Fruit fly (Drosophila melanogaster): Measurements from ENCODE around the gene Cks30A.

Cks30A gene

DNA sequence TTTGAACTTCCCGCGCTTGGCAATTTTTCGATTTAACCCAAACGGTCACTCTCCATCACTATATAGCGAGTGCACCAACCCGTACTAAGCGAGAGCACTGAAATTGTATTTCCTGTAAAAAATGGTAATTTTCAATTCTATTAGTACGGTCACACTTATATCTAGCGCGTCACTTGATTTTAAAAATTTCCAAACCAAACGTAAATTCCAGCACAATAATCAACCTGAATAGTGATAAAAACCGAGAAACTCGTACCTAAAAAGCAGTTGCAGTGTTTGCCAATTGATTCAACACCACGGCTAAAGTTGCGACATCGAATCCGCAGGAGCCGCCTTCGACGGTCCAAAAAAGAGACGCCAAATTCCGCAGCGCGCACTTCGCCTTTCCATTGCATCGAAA lies at the start of gene Cks30A:
TSS of gene Cks30A (plus strand) at position 136 of the 400 bp plus-strand sequence.
- TF ChIP-seq psq (optimal IDR thresholded peaks at IDR 0.05) (no peak), CG8478 (optimal IDR thresholded peaks at IDR 0.05) (no peak), EcR (GFP tag; optimal IDR thresholded peaks at IDR 0.05) (no peak), usp (GFP tag; optimal IDR thresholded peaks at IDR 0.05) (no peak), Dll (optimal IDR thresholded peaks at IDR 0.05) (no peak), pan (optimal IDR thresholded peaks at IDR 0.05) (no peak)

DNA sequence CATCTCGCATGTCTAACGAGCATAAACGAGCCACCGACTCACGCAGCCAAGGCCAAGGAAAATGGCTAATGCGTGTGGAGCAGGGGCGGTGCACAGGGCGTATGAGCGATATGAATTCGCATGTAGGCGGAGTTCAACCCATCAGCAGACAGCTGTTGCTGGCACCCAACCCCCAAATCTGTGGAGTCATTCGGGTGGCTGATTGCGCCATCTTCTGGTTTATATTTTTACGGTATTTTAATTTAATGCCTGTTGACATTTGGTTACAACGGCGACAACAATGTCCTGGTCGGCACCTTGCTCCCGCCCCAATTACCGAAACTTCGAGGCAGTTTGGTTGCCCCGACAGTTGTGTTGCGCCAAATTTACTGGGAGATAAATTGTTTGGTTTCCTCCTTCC lies 9.5 kb upstream of the Cks30A start:
- TF ChIP-seq pan (optimal IDR thresholded peaks at IDR 0.05): no peak
- no peak for TF ChIP-seq CG8478 (optimal IDR thresholded peaks at IDR 0.05)
- TF ChIP-seq psq (optimal IDR thresholded peaks at IDR 0.05): no peak
- no peak for TF ChIP-seq EcR (GFP tag; optimal IDR thresholded peaks at IDR 0.05)
- no peak for TF ChIP-seq usp (GFP tag; optimal IDR thresholded peaks at IDR 0.05)
- TF ChIP-seq Dll (optimal IDR thresholded peaks at IDR 0.05): no peak

DNA sequence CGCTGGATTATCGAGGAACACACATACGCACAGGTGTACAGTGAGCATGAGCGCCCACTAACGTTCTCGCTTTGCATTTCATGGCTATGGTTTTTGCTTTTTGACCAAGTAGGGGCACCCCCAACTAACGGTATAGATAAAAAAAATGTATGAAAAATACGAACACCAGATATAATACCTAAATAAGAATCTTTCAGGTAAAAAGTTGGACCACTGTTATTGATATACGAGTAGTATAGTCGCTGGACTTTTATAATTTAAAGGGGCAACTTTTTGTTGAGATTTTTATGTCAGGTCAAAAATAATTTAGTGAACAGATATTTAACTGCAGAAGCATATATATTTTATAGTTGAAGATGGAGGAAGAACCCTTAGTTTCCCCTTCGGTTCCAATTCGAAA lies 3.1 kb upstream of the Cks30A start, which contains the start of gene CG17005:
TSS of gene CG17005 (plus strand) at position 301 of the 400 bp plus-strand sequence.
- TF ChIP-seq EcR (GFP tag; optimal IDR thresholded peaks at IDR 0.05) (no peak), pan (optimal IDR thresholded peaks at IDR 0.05) (no peak), Dll (optimal IDR thresholded peaks at IDR 0.05) (no peak), usp (GFP tag; optimal IDR thresholded peaks at IDR 0.05) (no peak), CG8478 (optimal IDR thresholded peaks at IDR 0.05) (no peak), psq (optimal IDR thresholded peaks at IDR 0.05) (no peak)

DNA sequence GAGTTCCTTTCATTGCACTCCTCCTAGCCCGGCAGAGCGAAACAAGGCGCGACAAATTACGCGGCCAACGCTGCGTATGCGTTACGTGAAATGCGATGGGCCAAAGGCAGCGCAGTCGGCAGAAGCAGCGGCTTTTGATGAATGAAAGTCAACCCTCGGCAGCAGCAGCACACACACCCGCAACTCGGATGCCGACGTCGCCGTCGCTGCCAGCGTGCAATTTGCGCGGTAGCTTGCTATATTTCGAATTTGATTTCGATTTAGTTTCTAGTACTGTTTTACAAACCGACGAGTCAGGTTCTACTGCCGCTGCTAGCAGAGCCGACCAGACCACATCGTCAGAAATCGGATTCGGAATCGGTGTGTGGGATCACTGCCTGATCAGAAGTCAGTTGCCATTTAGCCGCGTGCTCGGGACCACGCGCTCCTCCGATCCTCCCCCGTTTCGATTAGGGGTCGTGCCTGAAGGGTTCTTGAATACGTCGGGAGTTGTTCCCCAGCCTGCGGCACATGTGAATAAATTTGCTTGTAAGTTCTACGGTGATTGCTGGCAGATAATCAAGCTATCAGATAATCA lies 2.8 kb downstream of the Cks30A start, which contains the start of gene Eaat1:
TSS of gene Eaat1 (plus strand) at position 268 of the 577 bp plus-strand sequence.
- TF ChIP-seq Dll (optimal IDR thresholded peaks at IDR 0.05) (no peak), pan (optimal IDR thresholded peaks at IDR 0.05) (no peak), usp (GFP tag; optimal IDR thresholded peaks at IDR 0.05) (no peak), EcR (GFP tag; optimal IDR thresholded peaks at IDR 0.05) (no peak), CG8478 (optimal IDR thresholded peaks at IDR 0.05) (no peak), psq (optimal IDR thresholded peaks at IDR 0.05) (no peak)

dm6 chr2L:9338852-9339251 lies 8.3 kb downstream of the Cks30A start:
- no peak for TF ChIP-seq CG8478 (optimal IDR thresholded peaks at IDR 0.05)
- no peak for TF ChIP-seq EcR (GFP tag; optimal IDR thresholded peaks at IDR 0.05)
- TF ChIP-seq psq (optimal IDR thresholded peaks at IDR 0.05): no peak

DNA sequence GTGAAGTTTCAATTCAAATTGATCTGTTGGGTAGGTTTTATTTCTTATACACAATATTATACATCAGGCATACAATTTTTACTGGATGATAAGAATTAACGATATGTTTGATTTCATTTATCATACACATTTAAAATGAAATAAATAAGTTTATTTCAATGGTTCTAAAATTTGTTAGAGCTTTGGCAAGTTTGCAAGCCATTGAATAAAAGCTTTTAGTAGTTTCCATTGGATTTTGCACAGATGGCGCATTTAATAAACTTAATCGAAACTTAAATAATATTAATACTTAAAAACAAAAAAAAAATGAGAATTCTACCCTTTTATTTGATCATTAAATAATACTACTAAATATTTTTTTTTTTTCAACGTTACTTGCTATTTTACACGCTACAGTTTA lies 11.4 kb downstream of the Cks30A start:
- TF ChIP-seq psq (optimal IDR thresholded peaks at IDR 0.05) (no peak), CG8478 (optimal IDR thresholded peaks at IDR 0.05) (no peak), Dll (optimal IDR thresholded peaks at IDR 0.05) (no peak), pan (optimal IDR thresholded peaks at IDR 0.05) (no peak), usp (GFP tag; optimal IDR thresholded peaks at IDR 0.05) (no peak), EcR (GFP tag; optimal IDR thresholded peaks at IDR 0.05) (no peak)

- TF ChIP-seq Dll (optimal IDR thresholded peaks at IDR 0.05): no peak
- TF ChIP-seq CG8478 (optimal IDR thresholded peaks at IDR 0.05): no peak
- TF ChIP-seq pan (optimal IDR thresholded peaks at IDR 0.05): no peak
- TF ChIP-seq usp (GFP tag; optimal IDR thresholded peaks at IDR 0.05): no peak
- TF ChIP-seq psq (optimal IDR thresholded peaks at IDR 0.05): no peak
- TF ChIP-seq EcR (GFP tag; optimal IDR thresholded peaks at IDR 0.05): no peak
Measured at dm6 chr2L:9342532-9342931, 12.0 kb downstream of the Cks30A start, which contains the start of gene CG3748. CG3748 (plus strand) TSS chr2L:9342832.

- no peak for TF ChIP-seq psq (optimal IDR thresholded peaks at IDR 0.05)
- TF ChIP-seq pan (optimal IDR thresholded peaks at IDR 0.05): no peak
- no peak for TF ChIP-seq CG8478 (optimal IDR thresholded peaks at IDR 0.05)
- no peak for TF ChIP-seq Dll (optimal IDR thresholded peaks at IDR 0.05)
- TF ChIP-seq EcR (GFP tag; optimal IDR thresholded peaks at IDR 0.05): no peak
- TF ChIP-seq usp (GFP tag; optimal IDR thresholded peaks at IDR 0.05): no peak
Measured at dm6 chr2L:9349246-9349645, 18.7 kb downstream of the Cks30A start, which contains the start of gene CG43350. CG43350 (plus strand) TSS chr2L:9349546.

- TF ChIP-seq CG8478 (optimal IDR thresholded peaks at IDR 0.05) (no peak), Dll (optimal IDR thresholded peaks at IDR 0.05) (no peak), EcR (GFP tag; optimal IDR thresholded peaks at IDR 0.05) (no peak), psq (optimal IDR thresholded peaks at IDR 0.05) (no peak), pan (optimal IDR thresholded peaks at IDR 0.05) (no peak), usp (GFP tag; optimal IDR thresholded peaks at IDR 0.05) (no peak)
Measured at dm6 chr2L:9350170-9350569, 19.6 kb downstream of the Cks30A start, which contains the start of gene CG13110. CG13110 (plus strand) TSS chr2L:9350470.

dm6 chr2L:9367340-9367739 lies 36.8 kb downstream of the Cks30A start, which contains the start of gene CG34181:
CG34181 (plus strand) TSS chr2L:9367640.
- no peak for TF ChIP-seq usp (GFP tag; optimal IDR thresholded peaks at IDR 0.05)
- TF ChIP-seq Dll (optimal IDR thresholded peaks at IDR 0.05): no peak
- no peak for TF ChIP-seq CG8478 (optimal IDR thresholded peaks at IDR 0.05)
- no peak for TF ChIP-seq psq (optimal IDR thresholded peaks at IDR 0.05)
- TF ChIP-seq pan (optimal IDR thresholded peaks at IDR 0.05): no peak
- no peak for TF ChIP-seq EcR (GFP tag; optimal IDR thresholded peaks at IDR 0.05)

DNA sequence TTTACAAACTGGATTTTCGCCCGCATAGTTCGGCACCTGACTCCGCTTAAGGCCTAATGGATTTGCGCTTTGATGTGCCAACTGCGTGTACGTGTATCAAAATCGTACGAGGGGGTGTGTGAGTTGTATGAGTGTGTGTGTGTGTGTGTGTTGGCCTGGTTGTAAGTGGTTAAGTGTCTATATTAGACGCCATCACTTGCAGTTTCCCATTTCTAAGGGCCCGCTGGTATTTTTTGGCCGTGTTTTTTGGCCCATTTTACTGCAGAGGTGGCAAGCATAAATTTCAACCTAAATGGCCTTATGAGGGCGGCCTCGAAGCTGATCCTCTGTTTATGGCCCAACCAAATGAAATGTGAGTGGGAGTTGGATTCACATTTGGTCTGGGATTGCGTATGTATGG lies 39.2 kb downstream of the Cks30A start:
- TF ChIP-seq EcR (GFP tag; optimal IDR thresholded peaks at IDR 0.05) (no peak), CG8478 (optimal IDR thresholded peaks at IDR 0.05) (no peak), psq (optimal IDR thresholded peaks at IDR 0.05) (no peak), pan (optimal IDR thresholded peaks at IDR 0.05) (no peak), Dll (optimal IDR thresholded peaks at IDR 0.05) (no peak), usp (GFP tag; optimal IDR thresholded peaks at IDR 0.05) (no peak)

DNA sequence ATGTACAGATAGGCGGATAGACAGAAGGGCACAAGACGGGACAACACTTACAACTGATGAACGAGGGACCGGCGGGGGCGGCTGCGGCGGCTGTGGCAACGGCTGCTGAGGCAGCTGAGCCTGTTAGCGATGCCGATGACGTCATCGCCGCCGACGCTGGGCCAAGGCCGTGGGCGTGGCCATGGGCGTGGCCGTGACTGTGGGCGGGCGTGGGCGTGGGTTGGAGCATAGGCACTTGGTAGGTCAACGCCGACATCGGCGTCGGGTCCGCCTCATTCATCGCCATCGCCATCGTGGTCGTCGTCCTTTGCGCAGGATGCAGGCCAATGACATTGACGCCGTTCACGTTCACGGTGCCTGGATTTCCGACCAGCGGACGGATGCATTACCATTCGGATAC lies 47.2 kb downstream of the Cks30A start:
- no peak for TF ChIP-seq pan (optimal IDR thresholded peaks at IDR 0.05)
- no peak for TF ChIP-seq EcR (GFP tag; optimal IDR thresholded peaks at IDR 0.05)
